Fruit fly (Drosophila melanogaster): ENCODE results near the gene CG42831.

DNA sequence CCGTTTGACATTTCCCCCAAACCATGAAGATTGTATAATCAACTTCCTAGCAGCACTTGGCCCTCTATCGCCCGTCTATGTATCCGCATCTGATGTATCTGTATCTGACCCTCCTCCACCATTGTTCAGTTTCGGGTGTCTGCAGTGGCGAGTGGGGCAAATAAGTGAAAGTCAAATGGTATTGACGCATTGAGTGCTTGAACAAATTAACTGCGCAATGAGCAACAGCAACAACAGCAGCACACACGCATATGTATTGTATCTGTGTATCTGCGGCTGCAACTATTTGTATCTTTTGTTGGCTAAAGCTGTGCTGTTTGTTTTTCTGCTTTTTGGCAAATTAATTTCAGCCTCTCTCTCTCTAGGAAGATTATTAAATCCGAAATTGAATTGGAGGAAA, 26.0 kb upstream of the CG42831 start:
- TF ChIP-seq CG8478 (optimal IDR thresholded peaks at IDR 0.05) (no peak), CTCF (optimal IDR thresholded peaks at IDR 0.05) (no peak)

All from S2 (cell line).